Worm (Caenorhabditis elegans) whole organism, L4 larva: ENCODE results near the gene tofu-2.

Experiments used
- ama-1 ChIP-seq: fragments of 150-350 bp; optimal IDR thresholded peaks from 2 replicates; lab custom pipeline; 2014; ENCODE audit warnings: inconsistent platforms, mixed read lengths
- lsy-2 ChIP-seq, 2 experiments: fragments of 150-350 bp in 1 of 2; sonication (generic microtip) in 1 of 2; optimal IDR thresholded peaks; 2 replicates each; lab custom pipeline; 2014 to 2017; ENCODE audit warnings: missing biosample characterization in 2 of 2, missing genetic modification characterization in 2 of 2
- mep-1 ChIP-seq: fragments of 150-350 bp; sonication (generic microtip); optimal IDR thresholded peaks from 3 replicates; lab custom pipeline; 2014; ENCODE audit warnings: missing biosample characterization, missing genetic modification characterization
- skn-1 ChIP-seq: fragments of 150-350 bp; optimal IDR thresholded peaks from 2 replicates; lab custom pipeline; 2014; ENCODE audit warnings: missing biosample characterization, missing genetic modification characterization
- zfp-3 ChIP-seq: fragments of 200-800 bp; sonication (Bioruptor generic); conservative IDR thresholded peaks from 2 replicates; pipeline ENCODE4 v1.3.6; 2022; ENCODE audit warnings: missing genetic modification reagents, missing genetic modification characterization, missing compliant biosample characterization

- no peak for TF ChIP-seq mep-1 (tag; lab: Kevin White, UChicago)
- TF ChIP-seq lsy-2 (tag; optimal IDR thresholded peaks at IDR 0.05; lab: Kevin White, UChicago), result no peak
- TF ChIP-seq skn-1 (tag; lab: Kevin White, UChicago), result no peak
- no peak for TF ChIP-seq ama-1
- no peak for TF ChIP-seq zfp-3 (GFP tag; lab: Robert Waterston, UW)
Measured at ce11 chrV:7051133-7051765, at the start of gene tofu-2, which contains the start of gene spig-1.
